Worm (Caenorhabditis elegans): ENCODE results near the gene C54C6.7.

DNA sequence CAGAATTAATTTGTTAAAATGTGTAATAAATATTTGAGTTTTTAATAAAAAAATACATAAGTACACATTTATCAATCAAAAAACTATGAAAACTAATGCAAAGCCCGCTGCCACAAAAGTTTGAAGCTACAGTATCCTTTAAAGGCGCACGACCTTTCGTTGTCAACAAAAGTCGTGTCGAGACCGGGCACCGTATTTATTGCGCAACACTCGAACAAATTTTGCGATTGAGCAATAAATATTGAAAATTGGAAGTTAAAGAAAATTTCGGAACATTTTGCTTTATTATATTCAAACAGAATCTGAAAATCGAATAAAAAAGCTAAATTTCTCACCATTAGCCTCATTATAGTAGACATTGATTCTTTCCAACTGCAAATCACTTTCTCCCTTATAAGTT, 5.1 kb downstream of the C54C6.7 start:
- TF ChIP-seq efl-3 (GFP tag; optimal IDR thresholded peaks at IDR 0.05) = no peak
- TF ChIP-seq nhr-19 (GFP tag; conservative IDR thresholded peaks at IDR 0.05) = no peak
- TF ChIP-seq ztf-11 (tag; optimal IDR thresholded peaks at IDR 0.05) = no peak
- TF ChIP-seq fkh-4 (tag; optimal IDR thresholded peaks at IDR 0.05; ENCODE audit: borderline replicate concordance) = no peak
- TF ChIP-seq unc-62 (GFP tag; optimal IDR thresholded peaks at IDR 0.05) = no peak
- TF ChIP-seq pag-3 (tag; optimal IDR thresholded peaks at IDR 0.05; ENCODE audit: borderline replicate concordance, insufficient read depth) = no peak
- TF ChIP-seq fos-1 (tag; optimal IDR thresholded peaks at IDR 0.05) = no peak
- no peak for TF ChIP-seq ama-1 (optimal IDR thresholded peaks at IDR 0.05)
- no peak for TF ChIP-seq egl-27 (tag; optimal IDR thresholded peaks at IDR 0.05)
- no peak for TF ChIP-seq tbx-2 (tag; optimal IDR thresholded peaks at IDR 0.05)
- TF ChIP-seq dpl-1 (GFP tag; optimal IDR thresholded peaks at IDR 0.05) = no peak
- no peak for TF ChIP-seq nhr-237 (tag; optimal IDR thresholded peaks at IDR 0.05)
- TF ChIP-seq fkh-10 (GFP tag; optimal IDR thresholded peaks at IDR 0.05) = no peak
- TF ChIP-seq nhr-71 (tag; optimal IDR thresholded peaks at IDR 0.05) = no peak
